Worm (Caenorhabditis elegans) whole organism, mixed stage, embryonic: ENCODE measurements around the gene col-150.

ENCODE experiments used
- M03D4.4 ChIP-seq: sonication (generic microtip); optimal IDR thresholded peaks from 2 replicates; lab custom pipeline; 2017; ENCODE audit warnings: mild to moderate bottlenecking, missing genetic modification characterization, missing compliant biosample characterization
- ces-1 ChIP-seq: fragments of 150-350 bp; optimal IDR thresholded peaks from 2 replicates; lab custom pipeline; 2014; ENCODE audit warnings: missing biosample characterization, missing genetic modification reagents, missing genetic modification characterization
- cnd-1 ChIP-seq: fragments of 200-800 bp; sonication (Bioruptor generic); optimal IDR thresholded peaks from 2 replicates; lab custom pipeline; 2018; ENCODE audit warnings: mild to moderate bottlenecking, missing genetic modification characterization, missing compliant biosample characterization
- drap-1 ChIP-seq: fragments of 200-800 bp; sonication (Bioruptor generic); optimal IDR thresholded peaks from 3 replicates; lab custom pipeline; 2018; ENCODE audit warnings: mild to moderate bottlenecking, missing genetic modification characterization, missing compliant biosample characterization
- elt-1 ChIP-seq: sonication (generic microtip); optimal IDR thresholded peaks from 2 replicates; lab custom pipeline; 2017; ENCODE audit warnings: missing genetic modification characterization, mild to moderate bottlenecking, missing compliant biosample characterization, antibody characterized with exemption, moderate library complexity, borderline replicate concordance; ENCODE audit not compliant: insufficient read depth
- elt-3 ChIP-seq: fragments of 150-350 bp; optimal IDR thresholded peaks from 2 replicates; lab custom pipeline; 2014; ENCODE audit warnings: missing biosample characterization, missing genetic modification characterization
- lin-13 ChIP-seq: fragments of 150-350 bp; optimal IDR thresholded peaks from 2 replicates; lab custom pipeline; 2014; ENCODE audit warnings: missing biosample characterization, missing genetic modification characterization
- lsy-2 ChIP-seq: fragments of 150-350 bp; optimal IDR thresholded peaks from 2 replicates; lab custom pipeline; 2014; ENCODE audit warnings: missing biosample characterization, missing genetic modification characterization
- mab-5 ChIP-seq: fragments of 150-350 bp; optimal IDR thresholded peaks from 2 replicates; lab custom pipeline; 2014; ENCODE audit warnings: missing biosample characterization, missing genetic modification characterization
- unc-62 ChIP-seq: fragments of 150-350 bp; optimal IDR thresholded peaks from 2 replicates; lab custom pipeline; 2014; ENCODE audit warnings: missing biosample characterization, missing genetic modification reagents, missing genetic modification characterization

DNA sequence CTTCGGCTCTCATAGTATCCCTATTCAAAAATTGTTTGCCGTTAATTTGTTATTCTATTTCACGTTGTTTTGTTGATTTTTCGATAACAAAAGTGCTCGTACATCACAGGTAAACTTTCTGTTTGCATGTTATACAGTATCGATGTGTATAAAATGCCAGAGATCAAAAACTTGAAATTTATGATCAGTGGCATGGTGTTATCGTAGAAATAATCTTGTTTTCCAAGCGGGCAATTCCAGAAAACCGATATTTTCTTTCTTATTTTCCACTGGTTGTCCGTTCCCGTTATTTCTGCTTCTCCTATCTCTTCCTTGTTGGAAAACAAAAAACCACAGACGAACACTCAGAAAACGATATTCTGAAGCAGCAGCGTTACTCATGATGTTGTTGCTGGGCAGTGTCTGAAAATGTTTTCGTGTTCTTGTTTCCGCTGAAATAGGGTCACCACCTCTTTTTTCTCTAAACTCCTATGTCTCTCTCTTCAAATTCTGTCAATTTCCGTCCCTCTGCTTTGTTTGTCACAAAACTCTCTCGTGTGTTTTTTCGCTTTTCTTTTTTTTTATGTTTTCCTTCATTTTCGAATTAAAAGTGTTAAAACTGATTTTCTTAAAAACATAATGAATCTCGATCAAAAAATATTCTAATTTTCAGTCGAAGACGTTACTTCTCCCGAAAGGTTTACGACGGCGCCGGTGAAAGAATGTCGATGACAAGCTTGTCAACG, 46.0 kb downstream of the col-150 start, which contains the start of gene akt-1:
- TF ChIP-seq ces-1 (GFP tag; lab: Kevin White, UChicago) (no peak), lin-13 (no peak), cnd-1 (tag; lab: Kevin White, UChicago) (no peak), M03D4.4 (tag; lab: Kevin White, UChicago) (no peak), unc-62 (GFP tag; lab: Kevin White, UChicago) (no peak), elt-3 (tag; lab: Kevin White, UChicago) (no peak), elt-1 (tag; lab: Kevin White, UChicago) (no peak), lsy-2 (tag; lab: Kevin White, UChicago) (no peak), mab-5 (tag; lab: Kevin White, UChicago) (no peak), drap-1 (GFP tag; lab: Kevin White, UChicago) (no peak)
